Worm (Caenorhabditis elegans): ENCODE results near the gene T14F9.2.

T14F9.2 gene

ce11 chrX:2233929-2234328 is at the start of gene T14F9.2:
T14F9.2 (plus strand) TSS chrX:2234324.
- TF ChIP-seq ceh-36 (tag; optimal IDR thresholded peaks at IDR 0.05) (no peak), tra-4 (tag; optimal IDR thresholded peaks at IDR 0.05) (no peak), ceh-13 (GFP tag; optimal IDR thresholded peaks at IDR 0.05) (no peak), tbx-37 (GFP tag; conservative IDR thresholded peaks at IDR 0.05) (no peak), sea-1 (GFP tag; conservative IDR thresholded peaks at IDR 0.05) (no peak), B0310.2 (tag; optimal IDR thresholded peaks at IDR 0.05) (no peak), aly-1 (tag; optimal IDR thresholded peaks at IDR 0.05) (no peak), scrt-1 (GFP tag; IDR thresholded peaks at IDR 0.05) (no peak), F13C5.2 (tag; optimal IDR thresholded peaks at IDR 0.05) (no peak), tbx-11 (GFP tag; IDR thresholded peaks at IDR 0.05) (no peak), hmbx-1 (tag; optimal IDR thresholded peaks at IDR 0.05) (no peak), ets-7 (tag; optimal IDR thresholded peaks at IDR 0.05) (no peak)

- TF ChIP-seq ama-1 (optimal IDR thresholded peaks at IDR 0.05): no peak
- TF ChIP-seq scrt-1 (GFP tag; IDR thresholded peaks at IDR 0.05): no peak
- no peak for TF ChIP-seq ets-7 (tag; optimal IDR thresholded peaks at IDR 0.05)
- TF ChIP-seq F13C5.2 (tag; optimal IDR thresholded peaks at IDR 0.05): no peak
- no peak for TF ChIP-seq B0310.2 (tag; optimal IDR thresholded peaks at IDR 0.05)
- TF ChIP-seq aly-1 (tag; optimal IDR thresholded peaks at IDR 0.05): no peak
- no peak for TF ChIP-seq pes-1 (GFP tag; IDR thresholded peaks at IDR 0.05)
- no peak for TF ChIP-seq tra-4 (tag; optimal IDR thresholded peaks at IDR 0.05)
Observed at ce11 chrX:2188885-2189284, 45.2 kb upstream of the T14F9.2 start.

- TF ChIP-seq ceh-36 (tag; optimal IDR thresholded peaks at IDR 0.05) (no peak), aly-1 (tag; optimal IDR thresholded peaks at IDR 0.05) (no peak), sea-1 (GFP tag; conservative IDR thresholded peaks at IDR 0.05) (no peak)
Observed at ce11 chrX:2190740-2191139, 43.4 kb upstream of the T14F9.2 start.

ce11 chrX:2191925-2192554 is 42.1 kb upstream of the T14F9.2 start, which contains the start of gene gap-1:
gap-1 (plus strand) TSS chrX:2192504.
- no peak for TF ChIP-seq tra-4 (tag; optimal IDR thresholded peaks at IDR 0.05)

DNA sequence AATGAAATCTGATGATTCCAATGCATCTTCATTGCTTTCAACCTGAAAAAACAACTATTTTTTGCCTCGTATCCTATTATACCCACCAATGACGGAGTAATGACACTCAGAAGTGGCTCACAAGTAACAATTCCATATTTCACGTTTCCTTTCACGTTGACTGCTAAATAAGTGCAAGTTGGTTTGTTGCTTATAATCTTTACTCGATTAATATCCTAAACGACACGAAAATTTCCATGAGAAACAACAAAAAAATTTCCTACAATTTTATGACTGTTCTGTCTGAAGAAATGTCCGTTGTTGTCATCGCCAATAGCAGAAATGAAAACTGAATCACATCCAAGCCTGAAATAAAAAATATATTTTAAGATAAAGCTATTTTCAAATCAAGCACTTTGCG is 36.7 kb upstream of the T14F9.2 start:
- TF ChIP-seq tra-4 (tag; optimal IDR thresholded peaks at IDR 0.05): no peak
- no peak for TF ChIP-seq ceh-13 (GFP tag; optimal IDR thresholded peaks at IDR 0.05)
- TF ChIP-seq sea-1 (GFP tag; conservative IDR thresholded peaks at IDR 0.05): no peak
- no peak for TF ChIP-seq B0310.2 (tag; optimal IDR thresholded peaks at IDR 0.05)
- TF ChIP-seq F13C5.2 (tag; optimal IDR thresholded peaks at IDR 0.05): no peak
- TF ChIP-seq tbx-37 (GFP tag; conservative IDR thresholded peaks at IDR 0.05): no peak
- no peak for TF ChIP-seq flt-1 (GFP tag; IDR thresholded peaks at IDR 0.05)
- no peak for TF ChIP-seq ama-1 (optimal IDR thresholded peaks at IDR 0.05)
- TF ChIP-seq tbx-11 (GFP tag; IDR thresholded peaks at IDR 0.05): no peak
- no peak for TF ChIP-seq ets-7 (tag; optimal IDR thresholded peaks at IDR 0.05)
- no peak for TF ChIP-seq pes-1 (GFP tag; IDR thresholded peaks at IDR 0.05)

DNA sequence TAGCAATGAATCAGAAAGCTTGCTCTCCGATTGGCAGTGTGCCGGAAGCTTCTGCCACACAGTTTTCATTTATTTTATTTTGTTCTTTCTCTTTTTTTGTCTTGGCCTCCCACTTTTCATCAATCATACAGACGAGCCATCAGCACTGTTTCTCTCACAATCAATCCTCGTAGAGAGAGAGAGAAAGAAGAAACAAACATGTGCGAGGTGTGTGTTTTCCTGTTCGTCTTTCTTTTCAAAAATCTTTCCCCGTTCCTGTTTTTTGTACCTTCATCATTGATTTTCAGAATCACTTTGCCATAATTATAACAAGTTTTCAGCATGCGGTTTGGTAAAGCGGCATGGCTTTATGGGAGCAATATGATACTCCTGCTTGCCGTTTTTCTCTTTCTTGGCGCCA is 35.0 kb upstream of the T14F9.2 start, which contains the start of gene T24C12.1:
T24C12.1 (plus strand) TSS at position 301 of the 400 bp plus-strand sequence.
- TF ChIP-seq aly-1 (tag; optimal IDR thresholded peaks at IDR 0.05) (no peak), F13C5.2 (tag; optimal IDR thresholded peaks at IDR 0.05) (no peak), ets-7 (tag; optimal IDR thresholded peaks at IDR 0.05) (no peak), tbx-11 (GFP tag; IDR thresholded peaks at IDR 0.05) (no peak), hmbx-1 (tag; optimal IDR thresholded peaks at IDR 0.05) (no peak), tra-4 (tag; optimal IDR thresholded peaks at IDR 0.05) (no peak)

- TF ChIP-seq flt-1 (GFP tag; IDR thresholded peaks at IDR 0.05) (no peak), hmg-4 (GFP tag; optimal IDR thresholded peaks at IDR 0.05) (no peak), hnd-1 (tag; optimal IDR thresholded peaks at IDR 0.05) (no peak), tra-4 (tag; optimal IDR thresholded peaks at IDR 0.05) (no peak), ama-1 (optimal IDR thresholded peaks at IDR 0.05) (no peak), tbx-37 (GFP tag; conservative IDR thresholded peaks at IDR 0.05) (no peak), aly-1 (tag; optimal IDR thresholded peaks at IDR 0.05) (no peak), ets-7 (tag; optimal IDR thresholded peaks at IDR 0.05) (no peak), sea-1 (GFP tag; conservative IDR thresholded peaks at IDR 0.05) (no peak), tbx-11 (GFP tag; IDR thresholded peaks at IDR 0.05) (no peak)
Observed at ce11 chrX:2203760-2204159, 30.4 kb upstream of the T14F9.2 start, which contains the start of gene T24C12.3. T24C12.3 (minus strand) TSS chrX:2203893.

DNA sequence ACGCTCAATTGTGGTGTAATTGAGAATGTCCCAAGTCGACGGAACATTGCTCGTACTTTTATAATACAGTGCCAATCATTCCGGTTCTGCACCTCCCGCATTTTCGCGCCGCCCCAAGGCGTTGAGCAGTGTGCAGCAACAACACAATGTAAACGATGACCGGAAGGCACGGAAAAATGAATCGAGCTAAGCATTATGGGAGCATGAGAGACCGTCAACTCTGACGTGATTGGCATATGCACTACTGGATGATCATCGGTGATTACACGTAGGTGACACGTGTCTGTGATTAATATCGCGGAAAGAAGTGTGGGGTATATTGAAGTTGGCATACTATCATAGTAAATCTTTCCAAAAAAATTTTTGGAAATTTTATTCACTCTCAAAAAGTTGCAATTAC is 29.2 kb upstream of the T14F9.2 start, which contains the start of gene T24C12.4:
T24C12.4 (minus strand) TSS at position 101 of the 400 bp plus-strand sequence.
- TF ChIP-seq ets-7 (tag; optimal IDR thresholded peaks at IDR 0.05): no peak
- no peak for TF ChIP-seq pes-1 (GFP tag; IDR thresholded peaks at IDR 0.05)
- TF ChIP-seq tbx-37 (GFP tag; conservative IDR thresholded peaks at IDR 0.05): no peak
- TF ChIP-seq B0310.2 (tag; optimal IDR thresholded peaks at IDR 0.05): no peak
- no peak for TF ChIP-seq tbx-11 (GFP tag; IDR thresholded peaks at IDR 0.05)
- TF ChIP-seq ama-1 (optimal IDR thresholded peaks at IDR 0.05): no peak
- TF ChIP-seq tra-4 (tag; optimal IDR thresholded peaks at IDR 0.05): no peak
- TF ChIP-seq flt-1 (GFP tag; IDR thresholded peaks at IDR 0.05): no peak
- no peak for TF ChIP-seq ceh-13 (GFP tag; optimal IDR thresholded peaks at IDR 0.05)
- TF ChIP-seq hmbx-1 (tag; optimal IDR thresholded peaks at IDR 0.05): no peak
- no peak for TF ChIP-seq F13C5.2 (tag; optimal IDR thresholded peaks at IDR 0.05)
- TF ChIP-seq scrt-1 (GFP tag; IDR thresholded peaks at IDR 0.05): no peak
- no peak for TF ChIP-seq aly-1 (tag; optimal IDR thresholded peaks at IDR 0.05)
- no peak for TF ChIP-seq sea-1 (GFP tag; conservative IDR thresholded peaks at IDR 0.05)
